Worm (Caenorhabditis elegans) whole organism, L1 larva: ENCODE measurements around the gene str-118.

Experiments used
- F16B12.6 ChIP-seq: fragments of 150-350 bp; optimal IDR thresholded peaks from 2 replicates; lab custom pipeline; 2014; ENCODE audit warnings: missing biosample characterization, missing genetic modification characterization
- aha-1 ChIP-seq: fragments of 150-350 bp; optimal IDR thresholded peaks from 2 replicates; lab custom pipeline; 2014; ENCODE audit warnings: missing biosample characterization, missing genetic modification characterization
- alr-1 ChIP-seq: fragments of 200-800 bp; sonication (Bioruptor generic); optimal IDR thresholded peaks from 2 replicates; lab custom pipeline; 2018; ENCODE audit warnings: borderline replicate concordance, mild to moderate bottlenecking, missing genetic modification characterization, missing compliant biosample characterization
- ama-1 ChIP-seq: fragments of 150-350 bp; optimal IDR thresholded peaks from 2 replicates; lab custom pipeline; 2014
- ceh-8 ChIP-seq: fragments of 200-800 bp; sonication (Bioruptor generic); optimal IDR thresholded peaks from 2 replicates; lab custom pipeline; 2018; ENCODE audit warnings: mild to moderate bottlenecking, missing genetic modification characterization, moderate library complexity, missing compliant biosample characterization
- ceh-82 ChIP-seq, 3 experiments: fragments of 150-350 bp in 1 of 3; sonication (generic microtip) in 2 of 3; optimal IDR thresholded peaks; 2 replicates each; lab custom pipeline; 2014 to 2017; ENCODE audit warnings: missing biosample characterization in 3 of 3, missing genetic modification characterization in 3 of 3
- ces-1 ChIP-seq: fragments of 150-350 bp; optimal IDR thresholded peaks from 2 replicates; lab custom pipeline; 2014; ENCODE audit warnings: missing biosample characterization, missing genetic modification reagents, missing genetic modification characterization
- efl-1 ChIP-seq, 4 experiments: fragments of 150-350 bp; optimal IDR thresholded peaks in 3 of 4; peaks in 1 of 4; 1 replicate in 1 of 4; 2 replicates in 3 of 4; lab custom pipeline; 2014; ENCODE audit warnings: missing biosample characterization in 2 of 4, missing genetic modification characterization in 2 of 4, missing genetic modification reagents in 2 of 4
- efl-3 ChIP-seq: fragments of 200-800 bp; sonication (Bioruptor generic); optimal IDR thresholded peaks from 2 replicates; lab custom pipeline; 2018; ENCODE audit warnings: mild to moderate bottlenecking, missing genetic modification characterization, missing compliant biosample characterization
- elt-3 ChIP-seq, 6 experiments: fragments of 150-350 bp in 1 of 6; sonication (generic microtip); optimal IDR thresholded peaks; 2 replicates each; lab custom pipeline; 2017 to 2018; ENCODE audit warnings: missing biosample characterization in 6 of 6, missing genetic modification characterization in 6 of 6, inconsistent platforms in 1 of 6
- fkh-10 ChIP-seq: sonication (generic microtip); optimal IDR thresholded peaks from 2 replicates; lab custom pipeline; 2017; ENCODE audit warnings: missing biosample characterization, missing genetic modification reagents, missing genetic modification characterization
- fos-1 ChIP-seq: fragments of 150-350 bp; optimal IDR thresholded peaks from 2 replicates; lab custom pipeline; 2014; ENCODE audit warnings: missing biosample characterization, missing genetic modification characterization
- hlh-17 ChIP-seq: fragments of 200-800 bp; sonication (Bioruptor generic); optimal IDR thresholded peaks from 2 replicates; lab custom pipeline; 2018; ENCODE audit warnings: missing genetic modification characterization, mild to moderate bottlenecking, missing compliant biosample characterization, moderate library complexity, borderline replicate concordance
- irx-1 ChIP-seq: sonication (generic microtip); optimal IDR thresholded peaks from 2 replicates; lab custom pipeline; 2016; ENCODE audit warnings: missing genetic modification characterization, missing compliant biosample characterization
- jun-1 ChIP-seq: fragments of 150-350 bp; optimal IDR thresholded peaks from 2 replicates; lab custom pipeline; 2014; ENCODE audit warnings: missing biosample characterization, missing genetic modification reagents, missing genetic modification characterization
- lin-13 ChIP-seq: fragments of 150-350 bp; optimal IDR thresholded peaks from 2 replicates; lab custom pipeline; 2014; ENCODE audit warnings: missing biosample characterization, missing genetic modification reagents, missing genetic modification characterization
- lin-14 ChIP-seq: fragments of 200-800 bp; sonication (Bioruptor generic); optimal IDR thresholded peaks from 2 replicates; lab custom pipeline; 2018; ENCODE audit warnings: mild to moderate bottlenecking, missing genetic modification characterization, moderate library complexity, missing compliant biosample characterization
- lin-35 ChIP-seq, 2 experiments: fragments of 150-350 bp; optimal IDR thresholded peaks; 2 replicates each; lab custom pipeline; 2014; ENCODE audit warnings: missing biosample characterization in 2 of 2, missing genetic modification characterization in 2 of 2, missing genetic modification reagents in 2 of 2
- lin-39 ChIP-seq: fragments of 150-350 bp; optimal IDR thresholded peaks from 2 replicates; lab custom pipeline; 2014; ENCODE audit warnings: missing biosample characterization, missing genetic modification reagents, missing genetic modification characterization
- mab-9 ChIP-seq: fragments of 200-800 bp; sonication (Bioruptor generic); IDR thresholded peaks from 2 replicates; pipeline ENCODE4 v1.3.6; 2022; ENCODE audit warnings: missing genetic modification reagents, missing genetic modification characterization, missing compliant biosample characterization
- mef-2 ChIP-seq: fragments of 150-350 bp; optimal IDR thresholded peaks from 2 replicates; lab custom pipeline; 2014; ENCODE audit warnings: missing biosample characterization, missing genetic modification characterization
- mep-1 ChIP-seq: fragments of 150-350 bp; optimal IDR thresholded peaks from 2 replicates; lab custom pipeline; 2014; ENCODE audit warnings: missing biosample characterization, missing genetic modification characterization
- nhr-12 ChIP-seq: sonication (generic microtip); optimal IDR thresholded peaks from 2 replicates; lab custom pipeline; 2017; ENCODE audit warnings: missing biosample characterization, missing genetic modification characterization
- nhr-19 ChIP-seq: fragments of 200-800 bp; sonication (Bioruptor generic); conservative IDR thresholded peaks from 2 replicates; pipeline ENCODE4 v1.3.6; 2022; ENCODE audit warnings: missing genetic modification characterization, missing compliant biosample characterization
- nhr-20 ChIP-seq: sonication (generic microtip); optimal IDR thresholded peaks from 2 replicates; lab custom pipeline; 2016; ENCODE audit warnings: mild to moderate bottlenecking, missing genetic modification characterization, missing compliant biosample characterization
- nhr-47 ChIP-seq: sonication (generic microtip); optimal IDR thresholded peaks from 2 replicates; lab custom pipeline; 2016; ENCODE audit warnings: mild to moderate bottlenecking, missing genetic modification characterization, moderate library complexity, missing compliant biosample characterization
- nhr-71 ChIP-seq: sonication (generic microtip); optimal IDR thresholded peaks from 2 replicates; lab custom pipeline; 2016; ENCODE audit warnings: mild to moderate bottlenecking, missing genetic modification characterization, moderate library complexity, missing compliant biosample characterization
- nhr-76 ChIP-seq: sonication (generic microtip); optimal IDR thresholded peaks from 2 replicates; lab custom pipeline; 2017; ENCODE audit warnings: missing biosample characterization, missing genetic modification characterization
- nhr-77 ChIP-seq: fragments of 150-350 bp; optimal IDR thresholded peaks from 2 replicates; lab custom pipeline; 2014; ENCODE audit warnings: missing biosample characterization, missing genetic modification characterization
- nhr-84 ChIP-seq: sonication (generic microtip); optimal IDR thresholded peaks from 2 replicates; lab custom pipeline; 2017; ENCODE audit warnings: missing biosample characterization, missing genetic modification characterization
- rnt-1 ChIP-seq: sonication (generic microtip); optimal IDR thresholded peaks from 2 replicates; lab custom pipeline; 2016; ENCODE audit warnings: mild to moderate bottlenecking, missing genetic modification characterization, moderate library complexity, missing compliant biosample characterization
- snu-23 ChIP-seq: sonication (generic microtip); optimal IDR thresholded peaks from 2 replicates; lab custom pipeline; 2016; ENCODE audit warnings: missing genetic modification characterization, missing compliant biosample characterization
- unc-130 ChIP-seq: fragments of 150-350 bp; optimal IDR thresholded peaks from 2 replicates; lab custom pipeline; 2017; ENCODE audit warnings: missing biosample characterization, missing genetic modification characterization, inconsistent platforms
- unc-30 ChIP-seq: sonication (generic microtip); optimal IDR thresholded peaks from 2 replicates; lab custom pipeline; 2017; ENCODE audit warnings: missing biosample characterization, missing genetic modification characterization
- unc-62 ChIP-seq: fragments of 150-350 bp; optimal IDR thresholded peaks from 2 replicates; lab custom pipeline; 2014; ENCODE audit warnings: missing biosample characterization, missing genetic modification reagents, missing genetic modification characterization
- unc-98 ChIP-seq: fragments of 200-800 bp; sonication (Bioruptor generic); IDR thresholded peaks from 2 replicates; pipeline ENCODE4 v1.3.6; 2022; ENCODE audit warnings: missing genetic modification characterization, missing compliant biosample characterization
- zag-1 ChIP-seq: fragments of 150-350 bp; optimal IDR thresholded peaks from 2 replicates; lab custom pipeline; 2014; ENCODE audit warnings: missing biosample characterization, missing genetic modification characterization
- zip-4 ChIP-seq: fragments of 200-800 bp; sonication (Bioruptor generic); optimal IDR thresholded peaks from 2 replicates; lab custom pipeline; 2018; ENCODE audit warnings: mild to moderate bottlenecking, missing genetic modification characterization, moderate library complexity, missing compliant biosample characterization
- ztf-11 ChIP-seq, 2 experiments: sonication (generic microtip); optimal IDR thresholded peaks; 2 replicates each; lab custom pipeline; 2016 to 2017; ENCODE audit warnings: missing genetic modification characterization in 2 of 2, missing biosample characterization in 1 of 2, missing compliant biosample characterization in 1 of 2
- ztf-4 ChIP-seq: fragments of 150-350 bp; optimal IDR thresholded peaks from 2 replicates; lab custom pipeline; 2014; ENCODE audit warnings: missing biosample characterization, missing genetic modification characterization

The str-118 gene

ce11 chrV:10073793-10074192 lies 21.8 kb downstream of the str-118 start, which contains the start of gene F57A8.6:
Gene F57A8.6, minus strand, starts transcription at chrV:10073893.
- TF ChIP-seq ces-1 (GFP tag; lab: Kevin White, UChicago) (no peak), irx-1 (tag; lab: Kevin White, UChicago) (no peak), fos-1 (tag; lab: Kevin White, UChicago) (no peak)

- TF ChIP-seq hlh-17 (GFP tag; lab: Kevin White, UChicago) (no peak), lin-39 (tag; lab: Kevin White, UChicago) (no peak), efl-3 (no peak), aha-1 (no peak), nhr-12 (tag; lab: Kevin White, UChicago) (no peak), lin-35 (GFP tag; optimal IDR thresholded peaks at IDR 0.05; lab: Kevin White, UChicago) (no peak), ztf-11 (tag; optimal IDR thresholded peaks at IDR 0.05; lab: Kevin White, UChicago) (no peak), ztf-4 (no peak), mef-2 (tag; lab: Kevin White, UChicago) (no peak), zip-4 (GFP tag; lab: Kevin White, UChicago) (no peak)
Observed at ce11 chrV:10075441-10075840, 23.5 kb downstream of the str-118 start, which contains the start of gene F57A8.7. Gene F57A8.7, plus strand, starts transcription at chrV:10075741.

ce11 chrV:10078244-10078643 lies 26.3 kb downstream of the str-118 start, which contains the start of gene R04B5.1:
Gene R04B5.1, minus strand, starts transcription at chrV:10078344.
- TF ChIP-seq lin-39 (tag; lab: Kevin White, UChicago) (no peak), mef-2 (tag; lab: Kevin White, UChicago) (no peak), unc-62 (no peak), alr-1 (no peak), jun-1 (tag; lab: Kevin White, UChicago) (no peak), mep-1 (no peak), nhr-77 (no peak), nhr-47 (tag; lab: Kevin White, UChicago) (no peak), ztf-4 (no peak), elt-3 (tag; optimal IDR thresholded peaks at IDR 0.05; lab: Kevin White, UChicago) (no peak), fkh-10 (GFP tag; lab: Kevin White, UChicago) (no peak), ces-1 (GFP tag; lab: Kevin White, UChicago) (no peak), ceh-8 (GFP tag; lab: Kevin White, UChicago) (no peak), unc-30 (tag; lab: Kevin White, UChicago) (no peak), zip-4 (GFP tag; lab: Kevin White, UChicago) (no peak)

- no peak for TF ChIP-seq ceh-8 (GFP tag; lab: Kevin White, UChicago)
Observed at ce11 chrV:10080905-10081304, 28.9 kb downstream of the str-118 start.

ce11 chrV:10081636-10082035 lies 29.7 kb downstream of the str-118 start, which contains the start of gene nhr-205:
Gene nhr-205, minus strand, starts transcription at chrV:10081776.
- TF ChIP-seq efl-1 (optimal IDR thresholded peaks at IDR 0.05; lab: Kevin White, UChicago): no peak
- peak in 1 of 2 experiments; percentile 51 for TF ChIP-seq efl-1 (GFP tag; optimal IDR thresholded peaks at IDR 0.05 in 1 of 2; lab: Kevin White, UChicago)
- TF ChIP-seq fkh-10 (GFP tag; lab: Kevin White, UChicago): no peak
- TF ChIP-seq F16B12.6 (tag; lab: Kevin White, UChicago): no peak
- TF ChIP-seq elt-3 (tag; optimal IDR thresholded peaks at IDR 0.05; lab: Kevin White, UChicago): peak in 1 of 6 experiments; percentile 2
- TF ChIP-seq nhr-20 (tag; lab: Kevin White, UChicago): peak; percentile 12
- TF ChIP-seq ceh-82 (tag; optimal IDR thresholded peaks at IDR 0.05; lab: Kevin White, UChicago): no peak
- peak; percentile 12 for TF ChIP-seq nhr-77

- TF ChIP-seq lin-14 (GFP tag; lab: Kevin White, UChicago): no peak
- TF ChIP-seq efl-1 (optimal IDR thresholded peaks at IDR 0.05; lab: Kevin White, UChicago): peak; percentile 1 to 9
- no peak for TF ChIP-seq efl-1 (GFP tag; optimal IDR thresholded peaks at IDR 0.05 in 1 of 2; lab: Kevin White, UChicago)
- no peak for TF ChIP-seq nhr-47 (tag; lab: Kevin White, UChicago)
- TF ChIP-seq snu-23 (GFP tag; lab: Kevin White, UChicago): no peak
- no peak for TF ChIP-seq nhr-76 (tag; lab: Kevin White, UChicago)
- peak; percentile 50 for TF ChIP-seq nhr-71 (tag; lab: Kevin White, UChicago)
- TF ChIP-seq mab-9 (GFP tag; lab: Robert Waterston, UW): no peak
- peak; percentile 59 for TF ChIP-seq nhr-20 (tag; lab: Kevin White, UChicago)
- TF ChIP-seq mep-1: no peak
- no peak for TF ChIP-seq unc-98 (GFP tag; lab: Robert Waterston, UW)
- no peak for TF ChIP-seq aha-1
- TF ChIP-seq lin-13: no peak
- TF ChIP-seq ama-1 (lab: Kevin White, UChicago): no peak
- no peak for TF ChIP-seq rnt-1 (tag; lab: Kevin White, UChicago)
- TF ChIP-seq nhr-12 (tag; lab: Kevin White, UChicago): no peak
- peak in 1 of 2 experiments; percentile 7 for TF ChIP-seq lin-35 (GFP tag; optimal IDR thresholded peaks at IDR 0.05; lab: Kevin White, UChicago)
- no peak for TF ChIP-seq unc-130
- no peak for TF ChIP-seq nhr-84 (tag; lab: Kevin White, UChicago)
- no peak for TF ChIP-seq nhr-19
- no peak for TF ChIP-seq zag-1 (tag; lab: Kevin White, UChicago)
Observed at ce11 chrV:10083999-10084468, 32.1 kb downstream of the str-118 start, which contains the start of gene nhr-12. Gene nhr-12, minus strand, starts transcription at chrV:10084049.
